Fruit fly (Drosophila melanogaster): Measurements from ENCODE around the gene Bub3.
A peak's percentile ranks its signal among the peaks of the same experiment; 100 is the strongest.

Bub3 gene

DNA sequence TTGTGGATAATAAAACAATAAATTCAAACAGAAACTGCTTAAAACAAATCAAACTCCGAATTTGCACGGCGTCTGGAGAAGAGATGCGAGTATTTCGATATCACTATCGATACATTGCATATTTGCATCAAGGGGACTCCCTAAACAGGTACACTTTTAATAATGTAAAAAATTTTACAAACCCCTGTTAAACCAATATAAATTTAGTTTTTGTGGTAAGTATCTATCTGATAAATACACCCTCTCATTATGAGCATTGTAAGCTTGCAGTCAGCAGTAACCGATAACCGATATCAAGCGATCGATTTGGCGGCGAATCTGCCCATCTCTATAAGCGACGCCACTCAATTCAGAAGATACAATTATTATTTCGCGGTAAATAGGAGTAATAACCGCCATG lies at the start of gene Bub3, which contains the start of gene Cap-D2 (continued):
- TF ChIP-seq CG7928 (GFP tag; optimal IDR thresholded peaks at IDR 0.05) (peak; percentile 14), Dp (GFP tag; optimal IDR thresholded peaks at IDR 0.05) (peak; percentile 59), bsh (GFP tag; optimal IDR thresholded peaks at IDR 0.05) (peak in 1 of 2 experiments; percentile 75), crol (GFP tag; IDR thresholded peaks at IDR 0.05) (no peak), shn (GFP tag; optimal IDR thresholded peaks at IDR 0.05) (peak; percentile 70), Pdp1 (GFP tag; optimal IDR thresholded peaks at IDR 0.05) (peak; percentile 69 to 70), kah (GFP tag; optimal IDR thresholded peaks at IDR 0.05) (no peak), Elba2 (GFP tag; optimal IDR thresholded peaks at IDR 0.05) (peak; percentile 47), ken (GFP tag; IDR thresholded peaks at IDR 0.05) (peak; percentile 67; the same call in 2 of the 3 replicates), Oli (tag; optimal IDR thresholded peaks at IDR 0.05) (peak; percentile 43), CrebB (tag; optimal IDR thresholded peaks at IDR 0.05) (peak; percentile 48), chinmo (GFP tag; IDR thresholded peaks at IDR 0.05; ENCODE audit: partially characterized antibody) (no peak), CG14710 (tag; optimal IDR thresholded peaks at IDR 0.05) (peak; percentile 80), Lpt (GFP tag; optimal IDR thresholded peaks at IDR 0.05) (no peak), H15 (GFP tag; IDR thresholded peaks at IDR 0.05) (no peak), HLH4C (GFP tag; IDR thresholded peaks at IDR 0.05; ENCODE audit: partially characterized antibody) (peak; percentile 86), CG4424 (GFP tag; optimal IDR thresholded peaks at IDR 0.05) (peak; percentile 80), Sry-δ (GFP tag; optimal IDR thresholded peaks at IDR 0.05) (peak; percentile 97), Poxn (GFP tag; IDR thresholded peaks at IDR 0.05) (no peak), her (GFP tag; optimal IDR thresholded peaks at IDR 0.05) (peak; percentile 55), pzg (GFP tag; optimal IDR thresholded peaks at IDR 0.05) (peak; percentile 53), Dip2 (GFP tag; IDR thresholded peaks at IDR 0.05) (no peak), Tbp (GFP tag; optimal IDR thresholded peaks at IDR 0.05) (no peak), Stat92E (GFP tag; optimal IDR thresholded peaks at IDR 0.05) (no peak), CG11696 (GFP tag; IDR thresholded peaks at IDR 0.05) (no peak), seq (GFP tag; IDR thresholded peaks at IDR 0.05) (peak; percentile 58), dimm (GFP tag; IDR thresholded peaks at IDR 0.05) (no peak), NK7.1 (GFP tag; optimal IDR thresholded peaks at IDR 0.05) (no peak), ab (GFP tag; optimal IDR thresholded peaks at IDR 0.05) (no peak), Awh (GFP tag; IDR thresholded peaks at IDR 0.05) (no peak), chn (GFP tag; optimal IDR thresholded peaks at IDR 0.05) (peak; percentile 84), Fer2 (tag; optimal IDR thresholded peaks at IDR 0.05) (peak; percentile 23), fd96Cb (tag; optimal IDR thresholded peaks at IDR 0.05) (peak; percentile 55), PHDP (tag; optimal IDR thresholded peaks at IDR 0.05) (no peak), CG18476 (GFP tag; optimal IDR thresholded peaks at IDR 0.05) (peak; percentile 70), oc (tag; optimal IDR thresholded peaks at IDR 0.05) (peak; percentile 12), eyg (GFP tag; optimal IDR thresholded peaks at IDR 0.05) (peak; percentile 21), Side (GFP tag; optimal IDR thresholded peaks at IDR 0.05) (peak; percentile 79), slp2 (GFP tag; optimal IDR thresholded peaks at IDR 0.05) (peak; percentile 46), Optix (GFP tag; IDR thresholded peaks at IDR 0.05) (peak; percentile 63; the same call in 2 of the 3 replicates), kni (GFP tag; optimal IDR thresholded peaks at IDR 0.05) (no peak), ind (GFP tag; optimal IDR thresholded peaks at IDR 0.05) (peak; percentile 78), CG7987 (GFP tag; optimal IDR thresholded peaks at IDR 0.05) (peak; percentile 13), sens-2 (GFP tag; IDR thresholded peaks at IDR 0.05) (no peak), B-H2 (GFP tag; optimal IDR thresholded peaks at IDR 0.05) (no peak), H2.0 (GFP tag; IDR thresholded peaks at IDR 0.05) (peak; percentile 69), CG15479 (GFP tag; optimal IDR thresholded peaks at IDR 0.05) (no peak), CG30403 (GFP tag; optimal IDR thresholded peaks at IDR 0.05) (peak; percentile 77), CG14860 (GFP tag; IDR thresholded peaks at IDR 0.05; ENCODE audit: partially characterized antibody) (peak; percentile 78), D (optimal IDR thresholded peaks at IDR 0.05) (no peak), D (GFP tag; optimal IDR thresholded peaks at IDR 0.05) (peak; percentile 51)
